Fruit fly (Drosophila melanogaster) whole organism, wandering third instar larva: ENCODE measurements around the gene CG11986.

Experiments
- Abd-B ChIP-seq: fragments of >200 bp; optimal IDR thresholded peaks from 2 replicates; lab custom pipeline; 2017; ENCODE audit warnings: missing biosample characterization, missing genetic modification characterization
- ey ChIP-seq: fragments of 200-800 bp; sonication (Bioruptor generic); optimal IDR thresholded peaks from 2 replicates; lab custom pipeline; 2016; ENCODE audit warnings: missing biosample characterization, missing genetic modification characterization
- jim ChIP-seq: fragments of 175-275, 200-325 bp; sonication (Bioruptor generic); optimal IDR thresholded peaks from 2 replicates; lab custom pipeline; 2016; ENCODE audit warnings: missing biosample characterization, mild to moderate bottlenecking, missing genetic modification characterization

DNA sequence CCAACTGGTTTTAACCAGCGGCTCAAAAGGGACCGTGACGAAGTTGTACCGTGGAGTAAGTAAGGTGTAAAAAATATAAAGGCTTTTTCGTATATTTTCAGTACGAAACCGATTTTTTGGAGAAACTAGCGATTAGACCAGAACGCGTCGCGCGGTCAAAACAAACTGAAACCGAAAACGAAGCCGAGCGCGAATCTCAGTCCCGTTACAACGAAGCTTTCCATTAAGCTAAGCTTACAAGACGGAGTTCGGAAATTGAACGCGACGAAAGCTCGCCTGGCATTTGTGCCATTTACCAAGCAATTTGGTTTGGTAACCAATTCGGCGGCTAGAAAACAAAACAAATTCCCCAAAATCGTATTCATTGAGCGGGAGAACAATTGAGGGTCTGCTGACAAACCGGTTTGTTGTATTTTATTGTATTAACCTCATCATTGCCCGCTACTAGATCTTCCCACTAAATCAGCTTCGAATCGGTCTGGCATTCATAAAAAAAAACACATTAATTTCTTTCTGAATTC, 13.5 kb upstream of the CG11986 start:
- no peak for TF ChIP-seq jim (GFP tag; lab: Kevin White, UChicago)
- no peak for TF ChIP-seq ey (GFP tag; lab: Kevin White, UChicago)
- no peak for TF ChIP-seq Abd-B (GFP tag; lab: Kevin White, UChicago)
